Fruit fly (Drosophila melanogaster) whole organism, embryonic: Measurements from ENCODE around the gene kud.

ENCODE experiments used
- Adf1 ChIP-seq: fragments of 200-800 bp; sonication (Bioruptor generic); IDR thresholded peaks from 2 replicates; pipeline ENCODE4 v1.3.6; 2022; ENCODE audit warnings: missing biosample characterization, missing genetic modification characterization
- CG10267 ChIP-seq: fragments of 200-800 bp; sonication (Bioruptor generic); optimal IDR thresholded peaks from 2 replicates; lab custom pipeline; 2018; ENCODE audit warnings: missing biosample characterization, mild to moderate bottlenecking, missing genetic modification characterization, moderate library complexity
- CG12155 ChIP-seq: fragments of 200-800 bp; sonication (Bioruptor generic); optimal IDR thresholded peaks from 3 replicates; lab custom pipeline; 2016; ENCODE audit warnings: missing biosample characterization, missing genetic modification characterization
- CG12236 ChIP-seq: fragments of 200-800 bp; sonication (Bioruptor generic); optimal IDR thresholded peaks from 2 replicates; lab custom pipeline; 2016; ENCODE audit warnings: missing biosample characterization, missing genetic modification characterization
- CG12391 ChIP-seq: fragments of 200-800 bp; sonication (Bioruptor generic); optimal IDR thresholded peaks from 3 replicates; lab custom pipeline; 2018; ENCODE audit warnings: missing biosample characterization, mild to moderate bottlenecking, missing genetic modification characterization, moderate library complexity
- CG13624 ChIP-seq: fragments of 200-800 bp; sonication (Bioruptor generic); optimal IDR thresholded peaks from 2 replicates; lab custom pipeline; 2016; ENCODE audit warnings: missing biosample characterization, missing genetic modification characterization
- CG16863 ChIP-seq: fragments of 200-800 bp; sonication (Bioruptor generic); optimal IDR thresholded peaks from 3 replicates; lab custom pipeline; 2016; ENCODE audit warnings: missing biosample characterization, missing genetic modification characterization
- CG17328 ChIP-seq: fragments of 200-800 bp; sonication (Bioruptor generic); IDR thresholded peaks from 2 replicates; pipeline ENCODE4 v1.3.6; 2022; ENCODE audit warnings: missing biosample characterization, missing genetic modification characterization
- CG1792 ChIP-seq: fragments of 200-800 bp; sonication (Bioruptor generic); optimal IDR thresholded peaks from 2 replicates; lab custom pipeline; 2016; ENCODE audit warnings: missing biosample characterization, missing genetic modification characterization
- CG18599 ChIP-seq: fragments of 200-800 bp; sonication (Bioruptor generic); optimal IDR thresholded peaks from 3 replicates; lab custom pipeline; 2017; ENCODE audit warnings: missing biosample characterization, missing genetic modification characterization, mild to moderate bottlenecking, moderate library complexity, missing genetic modification reagents
- CG2202 ChIP-seq: fragments of 200-800 bp; sonication (Bioruptor generic); optimal IDR thresholded peaks from 2 replicates; lab custom pipeline; 2018; ENCODE audit warnings: missing biosample characterization, mild to moderate bottlenecking, missing genetic modification characterization
- CG3163 ChIP-seq: fragments of 200-800 bp; sonication (Bioruptor generic); optimal IDR thresholded peaks from 3 replicates; lab custom pipeline; 2016; ENCODE audit warnings: missing biosample characterization, missing genetic modification characterization
- CG32767 ChIP-seq: fragments of 200-800 bp; sonication (Bioruptor generic); IDR thresholded peaks from 2 replicates; pipeline ENCODE4 v1.3.6; 2022; ENCODE audit warnings: missing biosample characterization, missing genetic modification characterization
- CG32772 ChIP-seq: fragments of 200-800 bp; sonication (Bioruptor generic); IDR thresholded peaks from 2 replicates; pipeline ENCODE4 v1.3.6; 2022; ENCODE audit warnings: missing biosample characterization, missing genetic modification characterization
- CG43689 ChIP-seq: fragments of 200-800 bp; sonication (Bioruptor generic); IDR thresholded peaks from 2 replicates; pipeline ENCODE4 v1.3.6; 2022; ENCODE audit warnings: missing biosample characterization, missing genetic modification characterization
- CG4707 ChIP-seq: fragments of 200-800 bp; sonication (Bioruptor generic); optimal IDR thresholded peaks from 2 replicates; lab custom pipeline; 2018; ENCODE audit warnings: missing biosample characterization, mild to moderate bottlenecking, missing genetic modification characterization, moderate library complexity
- CG6175 ChIP-seq: fragments of 200-800 bp; sonication (Bioruptor generic); IDR thresholded peaks from 3 replicates; pipeline ENCODE4 v1.3.6; 2022; ENCODE audit warnings: missing biosample characterization, missing genetic modification characterization
- CG8944 ChIP-seq: fragments of 200-800 bp; sonication (Bioruptor generic); optimal IDR thresholded peaks from 3 replicates; lab custom pipeline; 2016; ENCODE audit warnings: missing biosample characterization, missing genetic modification characterization
- Chrac-16 ChIP-seq: fragments of 200-800 bp; sonication (Bioruptor generic); optimal IDR thresholded peaks from 3 replicates; lab custom pipeline; 2016; ENCODE audit warnings: missing biosample characterization, missing genetic modification characterization
- Deaf1 ChIP-seq: fragments of 200-800 bp; optimal IDR thresholded peaks from 3 replicates; lab custom pipeline; 2019; ENCODE audit warnings: missing biosample characterization, mild to moderate bottlenecking, missing genetic modification characterization, moderate library complexity
- Dek ChIP-seq: fragments of 200-800 bp; sonication (Bioruptor generic); optimal IDR thresholded peaks from 3 replicates; lab custom pipeline; 2019; ENCODE audit warnings: missing biosample characterization, mild to moderate bottlenecking, missing genetic modification characterization, moderate library complexity
- E2f2 ChIP-seq: fragments of 200-800 bp; sonication (Bioruptor generic); IDR thresholded peaks from 2 replicates; pipeline ENCODE4 v1.3.6; 2022; ENCODE audit warnings: missing biosample characterization, missing genetic modification characterization
- Fer1 ChIP-seq: fragments of 200-800 bp; sonication (Bioruptor generic); optimal IDR thresholded peaks from 2 replicates; lab custom pipeline; 2017; ENCODE audit warnings: missing biosample characterization, mild to moderate bottlenecking, missing genetic modification characterization
- Hmr ChIP-seq: fragments of 200-800 bp; sonication (Bioruptor generic); optimal IDR thresholded peaks from 3 replicates; lab custom pipeline; 2017; ENCODE audit warnings: mild to moderate bottlenecking, missing biosample characterization, missing genetic modification reagents, missing genetic modification characterization
- Hr39 ChIP-seq: fragments of >200 bp; optimal IDR thresholded peaks from 2 replicates; lab custom pipeline; 2017
- Mes4 ChIP-seq: fragments of 200-800 bp; sonication (Bioruptor generic); optimal IDR thresholded peaks from 2 replicates; lab custom pipeline; 2016; ENCODE audit warnings: missing biosample characterization, missing genetic modification characterization
- Rfx ChIP-seq: fragments of 200-800 bp; sonication (Bioruptor generic); IDR thresholded peaks from 2 replicates; pipeline ENCODE4 v1.3.6; 2022; ENCODE audit warnings: missing biosample characterization, missing genetic modification characterization
- Trl ChIP-seq, 3 experiments: fragments of >200 bp in 2 of 3; fragments of 200-800 bp in 1 of 3; sonication (Bioruptor generic) in 1 of 3; optimal IDR thresholded peaks; 2 replicates in 1 of 3; 3 replicates in 2 of 3; lab custom pipeline; 2016 to 2017; ENCODE audit warnings: missing biosample characterization in 1 of 3, missing genetic modification characterization in 1 of 3
- abd-A ChIP-seq: fragments of 200-800 bp; sonication (Bioruptor generic); optimal IDR thresholded peaks from 3 replicates; lab custom pipeline; 2019; ENCODE audit warnings: missing biosample characterization, mild to moderate bottlenecking, missing genetic modification characterization, moderate library complexity
- aop ChIP-seq: fragments of 200-800 bp; sonication (Bioruptor generic); IDR thresholded peaks from 2 replicates; pipeline ENCODE4 v1.3.6; 2022; ENCODE audit warnings: missing biosample characterization, missing genetic modification characterization
- ato ChIP-seq: fragments of 200-800 bp; sonication (Bioruptor generic); IDR thresholded peaks from 2 replicates; pipeline ENCODE4 v1.3.6; 2022; ENCODE audit warnings: missing biosample characterization, missing genetic modification characterization; ENCODE audit not compliant: partially characterized antibody
- br ChIP-seq: fragments of >200 bp; optimal IDR thresholded peaks from 2 replicates; lab custom pipeline; 2017
- corto ChIP-seq: fragments of 200-800 bp; sonication (Bioruptor generic); optimal IDR thresholded peaks from 2 replicates; lab custom pipeline; 2016; ENCODE audit warnings: missing biosample characterization, mild to moderate bottlenecking, missing genetic modification characterization, moderate library complexity
- dm ChIP-seq: fragments of 200-800 bp; sonication (Bioruptor generic); optimal IDR thresholded peaks from 3 replicates; lab custom pipeline; 2016; ENCODE audit warnings: missing biosample characterization, missing genetic modification characterization
- dmrt99B ChIP-seq: fragments of 200-800 bp; sonication (Bioruptor generic); optimal IDR thresholded peaks from 2 replicates; lab custom pipeline; 2018; ENCODE audit warnings: missing biosample characterization, mild to moderate bottlenecking, missing genetic modification characterization, moderate library complexity
- exex ChIP-seq: fragments of 200-800 bp; sonication (Bioruptor generic); optimal IDR thresholded peaks from 4 replicates; lab custom pipeline; 2018; ENCODE audit warnings: missing biosample characterization, mild to moderate bottlenecking, missing genetic modification characterization, moderate library complexity
- fd102C ChIP-seq: fragments of 200-800 bp; sonication (Bioruptor generic); optimal IDR thresholded peaks from 2 replicates; lab custom pipeline; 2018; ENCODE audit warnings: missing biosample characterization, mild to moderate bottlenecking, missing genetic modification characterization, moderate library complexity
- fu2 ChIP-seq: fragments of 200-800 bp; sonication (Bioruptor generic); optimal IDR thresholded peaks from 2 replicates; lab custom pipeline; 2016; ENCODE audit warnings: missing biosample characterization, missing genetic modification characterization
- gsb-n ChIP-seq: fragments of 200-800 bp; sonication (Bioruptor generic); optimal IDR thresholded peaks from 3 replicates; lab custom pipeline; 2018; ENCODE audit warnings: missing biosample characterization, mild to moderate bottlenecking, missing genetic modification characterization
- inv ChIP-seq: fragments of 200-800 bp; sonication (Bioruptor generic); IDR thresholded peaks from 2 replicates; pipeline ENCODE4 v1.3.6; 2022; ENCODE audit warnings: missing biosample characterization, missing genetic modification characterization; ENCODE audit not compliant: partially characterized antibody
- kay ChIP-seq: fragments of 200-800 bp; sonication (Bioruptor generic); optimal IDR thresholded peaks from 2 replicates; lab custom pipeline; 2016; ENCODE audit warnings: missing biosample characterization, missing genetic modification characterization
- klu ChIP-seq: fragments of 200-800 bp; sonication (Bioruptor generic); IDR thresholded peaks from 2 replicates; pipeline ENCODE4 v1.3.6; 2022; ENCODE audit warnings: missing biosample characterization, missing genetic modification characterization
- kni ChIP-seq: fragments of 200-800 bp; sonication (Bioruptor generic); optimal IDR thresholded peaks from 3 replicates; lab custom pipeline; 2017; ENCODE audit warnings: mild to moderate bottlenecking, missing biosample characterization, missing genetic modification reagents, missing genetic modification characterization
- lilli ChIP-seq: fragments of 200-800 bp; sonication (Bioruptor generic); optimal IDR thresholded peaks from 3 replicates; lab custom pipeline; 2016; ENCODE audit warnings: missing biosample characterization, missing genetic modification characterization
- mirr ChIP-seq: fragments of 200-800 bp; sonication (Bioruptor generic); optimal IDR thresholded peaks from 3 replicates; lab custom pipeline; 2018; ENCODE audit warnings: missing biosample characterization, mild to moderate bottlenecking, missing genetic modification characterization
- nerfin-2 ChIP-seq: fragments of 200-800 bp; sonication (Bioruptor generic); IDR thresholded peaks from 2 replicates; pipeline ENCODE4 v1.3.6; 2022; ENCODE audit warnings: missing biosample characterization, missing genetic modification characterization; ENCODE audit not compliant: partially characterized antibody
- sug ChIP-seq: fragments of 200-800 bp; optimal IDR thresholded peaks from 2 replicates; lab custom pipeline; 2019; ENCODE audit warnings: missing biosample characterization, mild to moderate bottlenecking, missing genetic modification characterization, moderate library complexity
- tx ChIP-seq: fragments of 200-800 bp; sonication (Bioruptor generic); optimal IDR thresholded peaks from 2 replicates; lab custom pipeline; 2016; ENCODE audit warnings: missing biosample characterization, missing genetic modification characterization
- zf30C ChIP-seq: fragments of 200-800 bp; sonication (Bioruptor generic); optimal IDR thresholded peaks from 3 replicates; lab custom pipeline; 2018; ENCODE audit warnings: missing biosample characterization, mild to moderate bottlenecking, missing genetic modification characterization

Gene kud

DNA sequence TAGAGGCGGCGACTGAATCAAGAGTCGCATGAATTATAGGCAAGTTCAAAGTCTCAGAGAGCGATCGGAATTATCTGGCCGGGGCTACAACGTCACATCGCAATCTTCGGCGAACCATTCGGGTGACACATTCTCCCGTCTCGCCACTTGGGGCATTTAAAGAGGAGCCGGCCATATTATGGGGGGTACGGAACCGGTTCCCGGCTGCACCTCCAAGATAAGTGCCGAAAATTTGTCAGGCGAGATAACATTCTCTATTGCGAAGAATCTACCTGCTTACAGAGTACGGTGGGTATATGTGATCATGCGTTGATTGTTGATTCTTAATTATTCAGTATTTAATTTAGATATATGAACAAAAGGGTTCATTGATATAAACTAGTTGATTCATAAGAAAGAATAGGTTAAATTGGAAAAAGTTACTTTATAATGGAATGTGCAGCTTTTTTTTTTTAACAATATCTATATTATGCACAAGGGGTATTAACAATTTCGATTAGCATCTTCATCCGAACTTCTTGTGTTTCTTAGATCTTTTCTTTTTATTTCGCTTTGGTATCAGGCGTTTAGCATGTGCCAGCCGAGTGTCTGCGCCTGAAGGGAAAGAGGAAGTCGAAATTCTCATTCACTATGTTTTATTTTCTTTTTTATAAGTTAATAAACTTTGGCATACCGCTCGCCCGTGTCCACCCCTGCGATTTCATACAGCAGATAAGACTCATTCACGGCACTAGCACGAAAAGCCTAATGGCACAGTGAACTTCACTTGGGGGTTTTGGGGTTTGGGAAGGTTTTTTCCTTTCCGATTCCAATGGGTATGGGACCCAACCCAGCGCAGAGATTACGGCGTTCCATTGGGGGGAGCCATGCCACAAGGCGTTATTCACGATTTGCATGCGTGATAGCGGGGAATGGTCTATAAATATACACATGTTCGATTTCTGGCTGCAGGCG, 43.0 kb downstream of the kud start (continued):
- TF ChIP-seq CG18599 (GFP tag; lab: Kevin White, UChicago) (peak; percentile 65), CG43689 (GFP tag; lab: Robert Waterston, UW) (no peak), CG10267 (peak; percentile 67), klu (GFP tag; lab: Robert Waterston, UW) (no peak), mirr (GFP tag; lab: Kevin White, UChicago) (peak; percentile 37), Deaf1 (tag; lab: Kevin White, UChicago) (peak; percentile 73), CG12155 (GFP tag; lab: Kevin White, UChicago) (peak; percentile 48), fd102C (no peak), CG8944 (no peak), CG12391 (tag; lab: Kevin White, UChicago) (peak; percentile 66), gsb-n (peak; percentile 33), kay (GFP tag; lab: Kevin White, UChicago) (no peak), CG1792 (GFP tag; lab: Kevin White, UChicago) (no peak), inv (GFP tag; lab: Robert Waterston, UW) (no peak), Hr39 (lab: Kevin White, UChicago) (no peak), Adf1 (GFP tag; lab: Robert Waterston, UW) (no peak), corto (GFP tag; lab: Kevin White, UChicago) (no peak), CG3163 (GFP tag; lab: Kevin White, UChicago) (no peak), CG17328 (GFP tag; lab: Robert Waterston, UW) (no peak), CG2202 (tag; lab: Kevin White, UChicago) (no peak), tx (GFP tag; lab: Kevin White, UChicago) (no peak), Dek (tag; lab: Kevin White, UChicago) (no peak), ato (GFP tag; lab: Robert Waterston, UW) (no peak), aop (no peak), sug (peak; percentile 89), CG32767 (no peak), E2f2 (no peak), dmrt99B (tag; lab: Kevin White, UChicago) (peak; percentile 49), Rfx (GFP tag; lab: Robert Waterston, UW) (peak; percentile 32; the same call in 1 of the 2 replicates), CG32772 (GFP tag; lab: Robert Waterston, UW) (0 out of 2 replicates have a peak, but pooled peaks have one; percentile 26), nerfin-2 (no peak), fu2 (no peak), Fer1 (peak; percentile 40), dm (GFP tag; lab: Kevin White, UChicago) (no peak), CG6175 (GFP tag; lab: Robert Waterston, UW) (0 out of 3 replicates have a peak, but pooled peaks have one; percentile 27), CG12236 (GFP tag; lab: Kevin White, UChicago) (no peak), Chrac-16 (GFP tag; lab: Kevin White, UChicago) (peak; percentile 43), Hmr (GFP tag; lab: Kevin White, UChicago) (peak; percentile 29), kni (peak; percentile 7), exex (tag; lab: Kevin White, UChicago) (peak; percentile 45), zf30C (GFP tag; lab: Kevin White, UChicago) (no peak), Mes4 (GFP tag; lab: Kevin White, UChicago) (no peak), br (lab: Kevin White, UChicago) (no peak), Trl (optimal IDR thresholded peaks at IDR 0.05; lab: Kevin White, UChicago) (peak; percentile 11 to 16), Trl (GFP tag; optimal IDR thresholded peaks at IDR 0.05; lab: Kevin White, UChicago) (no peak), CG13624 (GFP tag; lab: Kevin White, UChicago) (peak; percentile 12), abd-A (tag; lab: Kevin White, UChicago) (no peak), lilli (GFP tag; lab: Kevin White, UChicago) (peak; percentile 71), CG4707 (GFP tag; lab: Kevin White, UChicago) (no peak), CG16863 (GFP tag; lab: Kevin White, UChicago) (peak; percentile 17)
